Worm (Caenorhabditis elegans) whole organism, L4/young adult: Measurements from ENCODE around the gene mca-1.
"Not testable (repeated sequence)": the region's sequence is repeated elsewhere in the genome, so short reads cannot be mapped to it uniquely, and the experiment has no call there.

Experiments used
- W03F9.2 ChIP-seq: fragments of 150-350 bp; optimal IDR thresholded peaks from 2 replicates; lab custom pipeline; 2014; ENCODE audit warnings: missing biosample characterization, missing genetic modification characterization
- dao-5 ChIP-seq: sonication (generic microtip); optimal IDR thresholded peaks from 2 replicates; lab custom pipeline; 2016; ENCODE audit warnings: missing genotype, missing genetic modification characterization, moderate library complexity, missing compliant biosample characterization
- him-1 ChIP-seq: sonication (generic microtip); optimal IDR thresholded peaks from 2 replicates; lab custom pipeline; 2016; ENCODE audit warnings: missing genotype, missing genetic modification reagents, missing genetic modification characterization, missing compliant biosample characterization

Gene mca-1

DNA sequence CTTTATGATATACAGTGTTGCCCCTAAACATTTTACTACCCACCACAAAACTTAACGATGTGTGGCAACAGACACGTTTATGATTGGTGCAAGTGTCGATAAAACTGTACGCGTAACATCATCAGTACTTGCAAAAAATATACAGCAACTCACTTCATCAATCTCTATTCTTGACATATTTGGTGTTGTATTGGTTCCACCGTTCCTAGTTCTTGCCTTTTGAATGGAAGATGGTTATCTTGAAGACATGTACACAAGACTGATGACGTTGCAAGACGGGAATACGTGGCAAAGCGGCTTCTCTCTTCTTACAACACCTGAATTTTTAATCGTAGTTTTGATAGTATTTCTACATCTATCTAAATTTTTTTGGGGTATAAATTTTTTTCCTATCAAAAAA, 23.8 kb downstream of the mca-1 start:
- no peak for TF ChIP-seq dao-5 (tag; lab: Kevin White, UChicago)
- no peak for TF ChIP-seq W03F9.2 (tag; lab: Kevin White, UChicago)
- no peak for TF ChIP-seq him-1 (tag; lab: Kevin White, UChicago)

- TF ChIP-seq him-1 (tag; lab: Kevin White, UChicago): no peak
- no peak for TF ChIP-seq dao-5 (tag; lab: Kevin White, UChicago)
- no peak for TF ChIP-seq W03F9.2 (tag; lab: Kevin White, UChicago)
These were observed 25.7 kb downstream of the mca-1 start for ce11 chrIV:9609095-9609494.

DNA sequence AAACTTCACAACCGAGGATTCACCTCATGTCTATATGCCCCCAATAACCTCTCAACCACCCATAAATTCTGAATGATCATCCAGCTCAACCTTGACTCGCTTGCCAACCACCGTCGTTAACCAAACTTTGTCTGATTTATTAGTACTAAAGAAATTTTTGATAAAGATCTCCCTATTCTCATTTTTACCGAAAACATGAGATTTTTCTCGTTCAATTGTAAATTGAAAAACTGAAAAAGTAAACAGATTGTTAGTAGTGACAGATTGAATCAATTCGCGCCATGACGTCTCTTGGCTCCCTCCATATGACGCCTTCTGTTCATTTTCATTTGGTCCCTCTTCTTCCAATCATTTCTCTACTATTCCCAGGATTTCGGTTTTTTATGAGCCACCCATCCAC, 26.8 kb downstream of the mca-1 start:
- TF ChIP-seq dao-5 (tag; lab: Kevin White, UChicago): no peak
- no peak for TF ChIP-seq W03F9.2 (tag; lab: Kevin White, UChicago)
- no peak for TF ChIP-seq him-1 (tag; lab: Kevin White, UChicago)

DNA sequence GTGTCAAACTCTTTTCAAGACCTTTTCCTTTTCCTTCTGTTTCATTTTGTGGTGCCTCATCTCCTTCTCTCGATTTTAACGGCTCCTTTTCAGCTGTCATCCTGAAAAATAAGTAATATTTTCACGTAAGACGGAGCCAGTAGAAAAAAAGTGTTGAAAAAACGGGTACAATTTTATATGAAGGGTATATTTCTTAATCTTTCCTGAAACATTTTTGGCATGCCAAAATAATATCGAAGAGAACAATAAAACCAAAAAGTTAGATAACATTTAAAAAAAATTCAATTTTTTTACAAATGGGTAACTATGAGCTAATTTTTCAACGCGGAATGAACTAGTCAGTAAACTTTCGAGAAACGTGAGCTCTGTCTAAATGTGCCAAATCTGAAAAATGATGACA, 33.2 kb downstream of the mca-1 start, which contains the start of gene aat-1:
Gene aat-1 (minus strand): TSS at position 101 of the 400 bp plus-strand sequence.
- no peak for TF ChIP-seq W03F9.2 (tag; lab: Kevin White, UChicago)
- TF ChIP-seq him-1 (tag; lab: Kevin White, UChicago): no peak
- no peak for TF ChIP-seq dao-5 (tag; lab: Kevin White, UChicago)

DNA sequence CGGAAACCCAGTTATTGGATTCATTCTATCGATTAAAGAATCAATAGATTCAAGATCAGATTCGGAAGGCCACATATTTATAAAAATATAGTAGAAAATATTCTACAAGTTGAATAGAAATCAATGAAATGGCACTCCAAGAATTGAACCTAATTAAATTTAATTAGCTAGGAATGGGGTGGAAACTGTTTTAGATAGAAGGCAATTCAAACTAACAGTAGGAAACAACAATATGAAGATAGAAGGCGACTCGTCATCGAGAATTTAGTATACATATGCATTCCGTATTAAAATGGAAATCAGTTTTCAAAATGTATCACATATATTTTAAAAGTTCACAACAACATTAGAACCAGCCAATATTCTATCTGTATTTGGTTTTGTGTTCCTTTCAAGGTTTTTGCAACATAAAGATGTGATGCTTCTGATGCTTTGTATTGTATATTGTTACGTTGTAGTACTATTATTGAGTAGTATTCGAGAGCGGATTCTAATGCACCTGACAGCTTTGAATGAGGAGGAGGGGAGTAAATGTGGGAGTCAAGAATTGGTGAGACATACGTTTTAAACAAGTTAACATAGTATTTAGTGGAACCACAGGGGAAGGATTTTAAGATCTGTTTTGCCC, 38.9 kb downstream of the mca-1 start, which contains the start of the genes F27C8.3 and F27C8.2:
Gene F27C8.3 (minus strand): TSS at position 101 of the 628 bp plus-strand sequence.
Gene F27C8.2 (plus strand): TSS at position 578 of the 628 bp plus-strand sequence.
- TF ChIP-seq him-1, W03F9.2, dao-5 (tag; lab: Kevin White, UChicago): not testable (repeated sequence)

DNA sequence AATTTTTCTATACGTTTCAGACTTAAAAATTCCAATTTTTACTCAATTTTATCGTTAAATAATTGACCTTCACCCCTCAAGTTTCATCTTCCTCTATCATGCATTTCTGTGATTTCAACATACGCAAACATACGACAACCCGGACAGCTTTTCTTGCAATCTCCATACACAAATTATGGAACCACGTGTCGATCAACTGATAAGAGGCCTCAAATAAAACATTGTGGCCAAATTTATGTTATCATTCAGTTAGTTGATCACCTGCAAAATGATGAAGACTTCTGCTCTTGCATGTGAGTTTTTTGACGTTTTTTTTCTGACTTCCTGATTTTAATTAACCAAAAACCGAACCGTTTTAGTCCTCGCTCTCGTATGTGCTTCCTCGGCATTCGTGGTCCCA, 41.3 kb downstream of the mca-1 start, which contains the start of gene spp-18:
Gene spp-18 (plus strand): TSS at position 257 of the 400 bp plus-strand sequence.
- no peak for TF ChIP-seq W03F9.2 (tag; lab: Kevin White, UChicago)
- TF ChIP-seq him-1 (tag; lab: Kevin White, UChicago): no peak
- TF ChIP-seq dao-5 (tag; lab: Kevin White, UChicago): no peak

DNA sequence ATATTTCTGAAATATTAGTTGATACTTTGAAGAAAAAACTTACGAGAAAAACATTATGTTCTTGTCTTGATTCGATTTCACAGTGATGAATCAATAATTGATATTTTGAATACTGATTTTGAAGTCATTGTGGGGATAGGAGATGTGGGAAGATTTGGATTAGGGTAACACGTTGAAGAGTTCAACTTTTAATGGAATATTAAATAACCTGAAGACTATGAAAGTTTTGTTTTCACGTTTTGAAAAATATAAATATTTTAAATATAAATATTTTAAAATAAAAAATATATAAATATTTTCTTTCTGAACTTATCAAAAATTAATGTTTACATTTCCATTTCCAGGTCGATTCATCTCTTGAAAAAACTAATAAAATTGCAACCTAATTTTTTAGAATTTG, 42.3 kb downstream of the mca-1 start, which contains the start of gene pei-1:
Gene pei-1 (minus strand): TSS at position 101 of the 400 bp plus-strand sequence.
- no peak for TF ChIP-seq him-1 (tag; lab: Kevin White, UChicago)
- no peak for TF ChIP-seq W03F9.2 (tag; lab: Kevin White, UChicago)
- TF ChIP-seq dao-5 (tag; lab: Kevin White, UChicago): no peak

DNA sequence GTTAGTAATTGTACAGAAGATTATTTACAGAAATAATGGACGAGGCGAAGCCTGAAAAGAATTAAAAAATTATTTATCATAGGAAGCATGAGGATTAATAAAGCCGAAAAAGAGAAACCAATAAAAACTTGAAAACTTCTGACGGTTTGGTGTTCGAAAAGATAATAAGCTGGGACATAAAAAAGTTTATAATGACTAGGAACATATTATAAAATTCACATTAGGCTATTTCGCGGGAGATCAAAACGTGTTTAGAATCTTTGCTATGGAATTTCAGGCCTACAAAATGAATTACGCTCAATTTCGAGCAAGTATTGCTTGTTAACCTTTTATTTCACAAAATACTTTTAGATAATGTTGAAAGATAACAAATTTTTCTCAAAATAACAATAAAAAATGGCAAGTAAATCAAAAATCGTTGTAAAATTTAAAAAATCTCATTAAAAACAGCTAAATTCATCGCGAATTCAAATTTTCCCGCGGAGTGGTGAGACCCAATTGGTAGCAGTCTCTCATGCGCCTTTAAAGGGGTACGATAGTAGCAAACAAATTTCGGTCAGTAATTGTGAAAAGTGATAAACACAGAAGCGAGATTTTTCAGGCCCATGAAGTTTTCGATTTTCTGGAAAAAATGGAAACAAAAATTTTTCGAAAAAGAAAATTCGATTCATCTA, 45.8 kb downstream of the mca-1 start, which contains the start of gene trcs-1:
Gene trcs-1 (minus strand): TSS at position 51 of the 674 bp plus-strand sequence.
- no peak for TF ChIP-seq dao-5 (tag; lab: Kevin White, UChicago)
- peak; percentile 26 for TF ChIP-seq W03F9.2 (tag; lab: Kevin White, UChicago)

DNA sequence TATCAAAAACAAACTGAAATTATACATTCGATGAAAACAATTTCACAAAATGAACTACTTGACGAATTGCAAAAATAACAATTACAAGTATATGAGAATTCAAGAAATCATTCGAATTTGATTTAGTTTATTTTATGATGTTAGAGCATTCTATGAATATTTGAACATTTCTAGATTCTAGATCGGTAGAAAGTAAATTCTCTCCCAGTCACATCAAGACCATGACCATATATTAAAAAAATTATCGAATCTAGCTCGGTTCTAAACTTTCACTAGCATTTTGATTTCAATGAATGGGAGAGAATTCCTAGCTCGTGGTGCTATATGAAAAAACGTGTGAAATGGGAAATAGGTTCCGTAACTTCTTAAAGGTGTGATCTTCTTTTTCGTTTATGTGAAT, 50.4 kb downstream of the mca-1 start:
- TF ChIP-seq dao-5 (tag; lab: Kevin White, UChicago) (no peak), W03F9.2 (tag; lab: Kevin White, UChicago) (no peak), him-1 (tag; lab: Kevin White, UChicago) (no peak)

DNA sequence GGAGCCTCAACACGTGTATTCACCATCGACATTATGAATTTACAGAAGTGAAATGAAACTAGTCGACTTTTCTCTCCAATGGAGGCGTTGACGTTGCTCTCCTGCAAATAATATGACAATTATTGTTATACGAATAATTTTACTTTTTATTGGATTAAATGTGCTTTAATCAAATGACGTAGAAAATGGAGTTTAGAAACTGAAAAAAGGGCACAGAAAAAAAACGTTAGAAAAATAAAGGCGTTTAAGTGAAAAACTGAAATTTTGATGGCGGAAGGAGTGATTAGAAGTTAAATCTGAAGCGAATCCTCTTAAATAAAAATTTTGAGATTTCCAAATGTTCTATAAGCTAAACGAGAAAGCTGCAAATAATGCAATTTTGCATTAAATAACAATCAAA, 54.7 kb downstream of the mca-1 start, which contains the start of gene npr-2:
Gene npr-2 (minus strand): TSS at position 101 of the 400 bp plus-strand sequence.
- TF ChIP-seq him-1 (tag; lab: Kevin White, UChicago) (no peak), W03F9.2 (tag; lab: Kevin White, UChicago) (no peak), dao-5 (tag; lab: Kevin White, UChicago) (no peak)
